Fruit fly (Drosophila melanogaster) whole organism, embryonic: Measurements from ENCODE around the gene CG34331.

Experiments used
- C15 ChIP-seq: fragments of 200-800 bp; sonication (Bioruptor generic); IDR thresholded peaks from 3 replicates; pipeline ENCODE4 v1.3.6; 2022; ENCODE audit warnings: missing biosample characterization, missing genetic modification characterization
- CG10267 ChIP-seq: fragments of 200-800 bp; sonication (Bioruptor generic); optimal IDR thresholded peaks from 2 replicates; lab custom pipeline; 2018; ENCODE audit warnings: missing biosample characterization, mild to moderate bottlenecking, missing genetic modification characterization, moderate library complexity
- CG10654 ChIP-seq: fragments of 200-800 bp; sonication (Bioruptor generic); optimal IDR thresholded peaks from 2 replicates; lab custom pipeline; 2016; ENCODE audit warnings: missing biosample characterization, missing genetic modification characterization
- CG12219 ChIP-seq: fragments of 200-800 bp; sonication (Bioruptor generic); optimal IDR thresholded peaks from 3 replicates; lab custom pipeline; 2018; ENCODE audit warnings: missing biosample characterization, mild to moderate bottlenecking, missing genetic modification characterization
- CG12299 ChIP-seq: fragments of 200-800 bp; sonication (Bioruptor generic); optimal IDR thresholded peaks from 2 replicates; lab custom pipeline; 2018; ENCODE audit warnings: missing biosample characterization, mild to moderate bottlenecking, missing genetic modification characterization
- CG12942 ChIP-seq: fragments of 200-800 bp; sonication (Bioruptor generic); optimal IDR thresholded peaks from 3 replicates; lab custom pipeline; 2016; ENCODE audit warnings: missing biosample characterization, missing genetic modification characterization
- CG13287 ChIP-seq: fragments of 200-800 bp; sonication (Bioruptor generic); IDR thresholded peaks from 2 replicates; pipeline ENCODE4 v1.3.6; 2022; ENCODE audit warnings: missing biosample characterization, missing genetic modification characterization; ENCODE audit not compliant: partially characterized antibody
- CG14441 ChIP-seq: fragments of 200-800 bp; sonication (Bioruptor generic); IDR thresholded peaks from 2 replicates; pipeline ENCODE4 v1.3.6; 2022; ENCODE audit warnings: missing biosample characterization, missing genetic modification characterization
- CG14860 ChIP-seq: fragments of 200-800 bp; sonication (Bioruptor generic); IDR thresholded peaks from 3 replicates; pipeline ENCODE4 v1.3.6; 2022; ENCODE audit warnings: missing biosample characterization, missing genetic modification characterization; ENCODE audit not compliant: partially characterized antibody
- CG17328 ChIP-seq: fragments of 200-800 bp; sonication (Bioruptor generic); IDR thresholded peaks from 2 replicates; pipeline ENCODE4 v1.3.6; 2022; ENCODE audit warnings: missing biosample characterization, missing genetic modification characterization
- CG17802 ChIP-seq: fragments of 200-800 bp; sonication (Bioruptor generic); optimal IDR thresholded peaks from 2 replicates; lab custom pipeline; 2018; ENCODE audit warnings: missing biosample characterization, mild to moderate bottlenecking, missing genetic modification characterization, moderate library complexity
- CG18599 ChIP-seq: fragments of 200-800 bp; sonication (Bioruptor generic); optimal IDR thresholded peaks from 3 replicates; lab custom pipeline; 2017; ENCODE audit warnings: missing biosample characterization, missing genetic modification characterization, mild to moderate bottlenecking, moderate library complexity, missing genetic modification reagents
- CG2120 ChIP-seq: fragments of 200-800 bp; sonication (Bioruptor generic); optimal IDR thresholded peaks from 3 replicates; lab custom pipeline; 2016; ENCODE audit warnings: missing biosample characterization, missing genetic modification characterization
- CG30403 ChIP-seq: fragments of 200-800 bp; sonication (Bioruptor generic); optimal IDR thresholded peaks from 3 replicates; lab custom pipeline; 2016; ENCODE audit warnings: missing biosample characterization, missing genetic modification characterization
- CG33213 ChIP-seq: fragments of 200-800 bp; sonication (Bioruptor generic); optimal IDR thresholded peaks from 3 replicates; lab custom pipeline; 2016; ENCODE audit warnings: missing biosample characterization, missing genetic modification characterization
- CG33557 ChIP-seq: fragments of 200-800 bp; sonication (Bioruptor generic); optimal IDR thresholded peaks from 2 replicates; lab custom pipeline; 2019; ENCODE audit warnings: missing biosample characterization, mild to moderate bottlenecking, missing genetic modification characterization, moderate library complexity
- CG34224 ChIP-seq: fragments of 200-800 bp; sonication (Bioruptor generic); IDR thresholded peaks from 3 replicates; pipeline ENCODE4 v1.3.6; 2022; ENCODE audit warnings: missing biosample characterization, missing genetic modification characterization; ENCODE audit not compliant: partially characterized antibody
- CG5180 ChIP-seq: fragments of 200-800 bp; sonication (Bioruptor generic); optimal IDR thresholded peaks from 3 replicates; lab custom pipeline; 2017; ENCODE audit warnings: missing biosample characterization, missing genetic modification characterization, mild to moderate bottlenecking, moderate library complexity, missing genetic modification reagents
- CG7372 ChIP-seq: fragments of 200-800 bp; sonication (Bioruptor generic); IDR thresholded peaks from 2 replicates; pipeline ENCODE4 v1.3.6; 2022; ENCODE audit warnings: missing biosample characterization, missing genetic modification characterization
- CG7745 ChIP-seq: fragments of 200-800 bp; sonication (Bioruptor generic); optimal IDR thresholded peaks from 2 replicates; lab custom pipeline; 2018; ENCODE audit warnings: missing biosample characterization, mild to moderate bottlenecking, missing genetic modification characterization, moderate library complexity
- CG8924 ChIP-seq: fragments of 200-800 bp; optimal IDR thresholded peaks from 3 replicates; lab custom pipeline; 2019; ENCODE audit warnings: missing biosample characterization, mild to moderate bottlenecking, missing genetic modification characterization, moderate library complexity
- Doc3 ChIP-seq: fragments of 200-800 bp; sonication (Bioruptor generic); IDR thresholded peaks from 3 replicates; pipeline ENCODE4 v1.3.6; 2022; ENCODE audit warnings: missing biosample characterization, missing genetic modification characterization; ENCODE audit not compliant: partially characterized antibody
- Dref ChIP-seq: fragments of 200-800 bp; sonication (Bioruptor generic); IDR thresholded peaks from 2 replicates; pipeline ENCODE4 v1.3.6; 2022; ENCODE audit warnings: missing biosample characterization, missing genetic modification characterization
- HLH3B ChIP-seq: fragments of 200-800 bp; sonication (Bioruptor generic); IDR thresholded peaks from 2 replicates; pipeline ENCODE4 v1.3.6; 2022; ENCODE audit warnings: missing biosample characterization, missing genetic modification characterization
- HLH4C ChIP-seq: fragments of 200-800 bp; sonication (Bioruptor generic); IDR thresholded peaks from 3 replicates; pipeline ENCODE4 v1.3.6; 2022; ENCODE audit warnings: missing biosample characterization, missing genetic modification characterization; ENCODE audit not compliant: partially characterized antibody
- Hr78 ChIP-seq, 2 experiments: fragments of 200-800 bp in 1 of 2; fragments of >200 bp in 1 of 2; sonication (Bioruptor generic) in 1 of 2; optimal IDR thresholded peaks; 2 replicates each; lab custom pipeline; 2017 to 2019; ENCODE audit warnings: missing biosample characterization in 2 of 2, missing genetic modification characterization in 2 of 2, mild to moderate bottlenecking in 1 of 2, moderate library complexity in 1 of 2
- Lpt ChIP-seq: fragments of >200 bp; optimal IDR thresholded peaks from 2 replicates; lab custom pipeline; 2018; ENCODE audit warnings: missing biosample characterization, missing genetic modification characterization
- MBD-R2 ChIP-seq: fragments of 200-800 bp; sonication (Bioruptor generic); IDR thresholded peaks from 2 replicates; pipeline ENCODE4 v1.3.6; 2022; ENCODE audit warnings: missing biosample characterization, missing genetic modification characterization
- Mad ChIP-seq: fragments of 200-800 bp; sonication (Bioruptor generic); optimal IDR thresholded peaks from 2 replicates; lab custom pipeline; 2016; ENCODE audit warnings: missing biosample characterization, missing genetic modification characterization
- Med ChIP-seq: fragments of 200-800 bp; sonication (Bioruptor generic); peaks from one replicate; lab custom pipeline; 2016; ENCODE audit warnings: missing biosample characterization, missing genetic modification characterization, mild to moderate bottlenecking, inconsistent platforms, moderate library complexity
- NfI ChIP-seq: fragments of 200-800 bp; sonication (Bioruptor generic); optimal IDR thresholded peaks from 3 replicates; lab custom pipeline; 2018; ENCODE audit warnings: missing biosample characterization, mild to moderate bottlenecking, missing genetic modification characterization, moderate library complexity
- Oli ChIP-seq: fragments of 200-800 bp; sonication (Bioruptor generic); optimal IDR thresholded peaks from 2 replicates; lab custom pipeline; 2018; ENCODE audit warnings: missing biosample characterization, mild to moderate bottlenecking, missing genetic modification characterization, moderate library complexity
- Ptx1 ChIP-seq: fragments of 200-800 bp; sonication (Bioruptor generic); IDR thresholded peaks from 2 replicates; pipeline ENCODE4 v1.3.6; 2022; ENCODE audit warnings: missing biosample characterization, missing genetic modification characterization
- Sin3A ChIP-seq: fragments of >200 bp; optimal IDR thresholded peaks from 2 replicates; lab custom pipeline; 2018
- al ChIP-seq: fragments of 200-800 bp; sonication (Bioruptor generic); IDR thresholded peaks from 2 replicates; pipeline ENCODE4 v1.3.6; 2022; ENCODE audit warnings: missing biosample characterization, missing genetic modification characterization
- disco-r ChIP-seq: fragments of 200-800 bp; sonication (Bioruptor generic); optimal IDR thresholded peaks from 2 replicates; lab custom pipeline; 2016; ENCODE audit warnings: missing biosample characterization, missing genetic modification characterization
- hb ChIP-seq: fragments of 200-800 bp; sonication (Bioruptor generic); IDR thresholded peaks from 3 replicates; pipeline ENCODE4 v1.3.6; 2022; ENCODE audit warnings: missing biosample characterization, missing genetic modification characterization; ENCODE audit not compliant: partially characterized antibody
- insv ChIP-seq, 2 experiments: fragments of 200-800 bp; sonication (Bioruptor generic); optimal IDR thresholded peaks; 3 replicates each; lab custom pipeline; 2016 to 2018; ENCODE audit warnings: missing biosample characterization in 2 of 2, missing genetic modification characterization in 2 of 2
- mirr ChIP-seq: fragments of 200-800 bp; sonication (Bioruptor generic); optimal IDR thresholded peaks from 3 replicates; lab custom pipeline; 2018; ENCODE audit warnings: missing biosample characterization, mild to moderate bottlenecking, missing genetic modification characterization
- rib ChIP-seq: fragments of 200-800 bp; sonication (Bioruptor generic); IDR thresholded peaks from 2 replicates; pipeline ENCODE4 v1.3.6; 2022; ENCODE audit warnings: missing biosample characterization, missing genetic modification characterization
- sc ChIP-seq, 3 experiments: fragments of >200 bp in 2 of 3; fragments of 200-800 bp in 1 of 3; sonication (Bioruptor generic) in 1 of 3; optimal IDR thresholded peaks; 2 replicates in 2 of 3; 3 replicates in 1 of 3; lab custom pipeline; 2017; ENCODE audit warnings: mild to moderate bottlenecking in 1 of 3, missing biosample characterization in 1 of 3, missing genetic modification characterization in 1 of 3, missing genetic modification reagents in 1 of 3
- slbo ChIP-seq: fragments of 200-800 bp; sonication (Bioruptor generic); IDR thresholded peaks from 2 replicates; pipeline ENCODE4 v1.3.6; 2022; ENCODE audit warnings: missing biosample characterization, missing genetic modification characterization
- sna ChIP-seq: fragments of 200-800 bp; sonication (Bioruptor generic); IDR thresholded peaks from 2 replicates; pipeline ENCODE4 v1.3.6; 2022; ENCODE audit warnings: missing biosample characterization, missing genetic modification characterization; ENCODE audit not compliant: partially characterized antibody
- stwl ChIP-seq: fragments of 200-800 bp; sonication (Bioruptor generic); optimal IDR thresholded peaks from 3 replicates; lab custom pipeline; 2018; ENCODE audit warnings: missing biosample characterization, mild to moderate bottlenecking, missing genetic modification characterization, moderate library complexity
- tap ChIP-seq: fragments of 200-800 bp; optimal IDR thresholded peaks from 3 replicates; lab custom pipeline; 2019; ENCODE audit warnings: missing biosample characterization, mild to moderate bottlenecking, missing genetic modification characterization, moderate library complexity
- usp ChIP-seq: fragments of >200 bp; optimal IDR thresholded peaks from 2 replicates; lab custom pipeline; 2017; ENCODE audit warnings: missing biosample characterization, missing genetic modification characterization
- vnd ChIP-seq: fragments of 200-800 bp; sonication (Bioruptor generic); IDR thresholded peaks from 3 replicates; pipeline ENCODE4 v1.3.6; 2022; ENCODE audit warnings: missing biosample characterization, missing genetic modification characterization; ENCODE audit not compliant: partially characterized antibody

The CG34331 gene

DNA sequence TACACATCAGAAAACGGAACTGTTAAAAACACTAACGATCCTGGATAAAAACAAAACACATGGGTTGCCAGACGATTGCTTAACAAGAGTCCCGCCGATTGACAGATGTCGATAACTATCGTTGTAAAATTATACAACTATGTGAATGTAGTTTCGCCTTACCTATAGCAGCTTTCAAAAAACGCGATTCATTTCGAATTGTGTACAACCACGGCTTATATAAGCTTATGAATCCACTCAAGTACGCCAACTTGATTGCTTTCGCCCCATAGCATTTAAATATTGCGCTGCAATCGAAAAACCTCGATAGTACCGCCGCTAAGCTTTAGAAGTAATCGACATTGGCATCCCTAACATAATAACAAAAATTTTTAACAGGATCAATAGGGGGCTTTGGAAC is 47.6 kb downstream of the CG34331 start, which contains the start of the genes CG9581 and CG9578 (continued):
- TF ChIP-seq MBD-R2 (GFP tag; lab: Robert Waterston, UW) (peak; percentile 60), stwl (tag; lab: Kevin White, UChicago) (peak; percentile 44), insv (GFP tag; optimal IDR thresholded peaks at IDR 0.05; lab: Kevin White, UChicago) (no peak), CG13287 (GFP tag; lab: Robert Waterston, UW) (peak; percentile 83), CG10267 (tag; lab: Kevin White, UChicago) (peak; percentile 8), hb (peak; percentile 71; the same call in 2 of the 3 replicates), CG14860 (GFP tag; lab: Robert Waterston, UW) (peak; percentile 74), CG12299 (tag; lab: Kevin White, UChicago) (no peak), CG17328 (no peak), Doc3 (GFP tag; lab: Robert Waterston, UW) (peak; percentile 77), vnd (GFP tag; lab: Robert Waterston, UW) (peak; percentile 81), HLH3B (GFP tag; lab: Robert Waterston, UW) (no peak)

DNA sequence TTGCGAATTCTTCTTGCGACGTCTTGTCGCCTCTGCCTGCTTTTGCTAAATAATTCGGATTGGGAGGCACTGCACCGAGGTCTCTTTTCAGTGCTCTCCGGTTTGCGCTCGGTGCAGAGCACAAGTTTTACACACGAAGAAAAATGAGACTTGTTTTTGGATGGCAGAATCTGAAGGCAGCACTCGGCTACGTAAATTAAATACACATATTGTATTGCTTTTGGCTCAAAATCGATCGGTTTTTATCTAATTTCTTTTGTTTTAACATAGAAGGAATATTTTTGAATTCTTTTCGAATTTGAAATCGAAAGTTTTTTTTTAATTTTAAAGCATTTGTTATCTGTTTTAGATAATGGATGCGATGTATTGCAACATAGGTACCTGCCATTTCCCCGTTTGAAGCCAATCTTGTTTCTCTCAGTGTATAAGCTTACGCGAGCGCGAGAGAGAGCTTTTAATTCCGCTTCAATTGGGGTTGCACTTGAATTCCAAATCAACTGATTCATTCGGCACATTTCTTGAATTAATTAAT is 51.3 kb downstream of the CG34331 start, which contains the start of gene AnxB10:
AnxB10 (minus strand) TSS at position 51 of the 532 bp plus-strand sequence.
- TF ChIP-seq HLH3B (GFP tag; lab: Robert Waterston, UW) (peak; percentile 56; the same call in 1 of the 2 replicates), CG12942 (GFP tag; lab: Kevin White, UChicago) (no peak), CG2120 (peak; percentile 40), Dref (GFP tag; lab: Robert Waterston, UW) (no peak), al (GFP tag; lab: Robert Waterston, UW) (no peak), Med (GFP tag; lab: Kevin White, UChicago) (peak; percentile 84), Hr78 (GFP tag; optimal IDR thresholded peaks at IDR 0.05; lab: Kevin White, UChicago) (no peak), C15 (GFP tag; lab: Robert Waterston, UW) (no peak), Ptx1 (GFP tag; lab: Robert Waterston, UW) (peak; percentile 69), mirr (GFP tag; lab: Kevin White, UChicago) (no peak), CG30403 (peak; percentile 65), CG12219 (no peak), CG33213 (no peak), CG8924 (tag; lab: Kevin White, UChicago) (peak; percentile 49), NfI (GFP tag; lab: Kevin White, UChicago) (peak; percentile 37), CG7372 (no peak), Lpt (GFP tag; lab: Kevin White, UChicago) (no peak), CG34224 (no peak), Sin3A (lab: Kevin White, UChicago) (no peak), CG14860 (GFP tag; lab: Robert Waterston, UW) (no peak), tap (tag; lab: Kevin White, UChicago) (peak; percentile 36), rib (no peak), CG17802 (no peak), sna (GFP tag; lab: Robert Waterston, UW) (no peak), CG10654 (peak; percentile 56), CG14441 (peak; percentile 55; the same call in 1 of the 2 replicates), HLH4C (GFP tag; lab: Robert Waterston, UW) (no peak), Mad (peak; percentile 33), sc (optimal IDR thresholded peaks at IDR 0.05; lab: Kevin White, UChicago) (no peak), sc (GFP tag; optimal IDR thresholded peaks at IDR 0.05; lab: Kevin White, UChicago) (peak; percentile 20), CG18599 (GFP tag; lab: Kevin White, UChicago) (peak; percentile 76), CG5180 (GFP tag; lab: Kevin White, UChicago) (peak; percentile 36), CG33557 (GFP tag; lab: Kevin White, UChicago) (no peak), disco-r (GFP tag; lab: Kevin White, UChicago) (no peak), Oli (peak; percentile 69), CG7745 (tag; lab: Kevin White, UChicago) (no peak), slbo (peak; percentile 54), usp (GFP tag; lab: Kevin White, UChicago) (no peak)
